Fruit fly (Drosophila melanogaster) whole organism, embryonic: Measurements from ENCODE around the gene Bmcp.

Experiments
- Antp ChIP-seq: fragments of 200-800 bp; sonication (Bioruptor generic); optimal IDR thresholded peaks from 3 replicates; lab custom pipeline; 2016; ENCODE audit warnings: missing biosample characterization, missing genetic modification characterization
- C15 ChIP-seq: fragments of 200-800 bp; sonication (Bioruptor generic); IDR thresholded peaks from 3 replicates; pipeline ENCODE4 v1.3.6; 2022; ENCODE audit warnings: missing biosample characterization, missing genetic modification characterization
- CG10209 ChIP-seq: fragments of 200-800 bp; sonication (Bioruptor generic); optimal IDR thresholded peaks from 3 replicates; lab custom pipeline; 2017; ENCODE audit warnings: missing biosample characterization, mild to moderate bottlenecking, missing genetic modification characterization, missing genetic modification reagents
- CG11398 ChIP-seq: fragments of 200-800 bp; sonication (Bioruptor generic); optimal IDR thresholded peaks from 2 replicates; lab custom pipeline; 2016; ENCODE audit warnings: missing biosample characterization, missing genetic modification characterization
- CG12942 ChIP-seq: fragments of 200-800 bp; sonication (Bioruptor generic); optimal IDR thresholded peaks from 3 replicates; lab custom pipeline; 2016; ENCODE audit warnings: missing biosample characterization, missing genetic modification characterization
- CG13775 ChIP-seq: fragments of 200-800 bp; sonication (Bioruptor generic); optimal IDR thresholded peaks from 3 replicates; lab custom pipeline; 2017; ENCODE audit warnings: missing biosample characterization, mild to moderate bottlenecking, missing genetic modification characterization
- CG15514 ChIP-seq: fragments of 200-800 bp; sonication (Bioruptor generic); optimal IDR thresholded peaks from 3 replicates; lab custom pipeline; 2017; ENCODE audit warnings: missing biosample characterization, missing genetic modification characterization, mild to moderate bottlenecking, moderate library complexity, missing genetic modification reagents
- CG15601 ChIP-seq: fragments of 200-800 bp; sonication (Bioruptor generic); optimal IDR thresholded peaks from 3 replicates; lab custom pipeline; 2019; ENCODE audit warnings: missing biosample characterization, mild to moderate bottlenecking, missing genetic modification characterization, moderate library complexity
- CG16779 ChIP-seq: fragments of 200-800 bp; sonication (Bioruptor generic); IDR thresholded peaks from 2 replicates; pipeline ENCODE4 v1.3.6; 2022; ENCODE audit warnings: missing biosample characterization, missing genetic modification characterization
- CG2120 ChIP-seq: fragments of 200-800 bp; sonication (Bioruptor generic); optimal IDR thresholded peaks from 3 replicates; lab custom pipeline; 2016; ENCODE audit warnings: missing biosample characterization, missing genetic modification characterization
- CG31224 ChIP-seq: fragments of 200-800 bp; sonication (Bioruptor generic); IDR thresholded peaks from 2 replicates; pipeline ENCODE4 v1.3.6; 2022; ENCODE audit warnings: missing biosample characterization, missing genetic modification characterization
- CG33557 ChIP-seq: fragments of 200-800 bp; sonication (Bioruptor generic); optimal IDR thresholded peaks from 2 replicates; lab custom pipeline; 2019; ENCODE audit warnings: missing biosample characterization, mild to moderate bottlenecking, missing genetic modification characterization, moderate library complexity
- CG34376 ChIP-seq: fragments of 200-800 bp; sonication (Bioruptor generic); optimal IDR thresholded peaks from 2 replicates; lab custom pipeline; 2018; ENCODE audit warnings: missing biosample characterization, mild to moderate bottlenecking, missing genetic modification characterization
- CG3726 ChIP-seq: fragments of 200-800 bp; sonication (Bioruptor generic); IDR thresholded peaks from 3 replicates; pipeline ENCODE4, ENCODE4 v1.3.6; 2022; ENCODE audit warnings: missing biosample characterization, missing genetic modification characterization
- CG4820 ChIP-seq: fragments of 200-800 bp; sonication (Bioruptor generic); optimal IDR thresholded peaks from 3 replicates; lab custom pipeline; 2016; ENCODE audit warnings: missing biosample characterization, missing genetic modification characterization
- CG6175 ChIP-seq: fragments of 200-800 bp; sonication (Bioruptor generic); IDR thresholded peaks from 3 replicates; pipeline ENCODE4 v1.3.6; 2022; ENCODE audit warnings: missing biosample characterization, missing genetic modification characterization
- CG6254 ChIP-seq: fragments of 200-800 bp; sonication (Bioruptor generic); optimal IDR thresholded peaks from 3 replicates; lab custom pipeline; 2017; ENCODE audit warnings: mild to moderate bottlenecking, missing biosample characterization, missing genetic modification reagents, missing genetic modification characterization
- CG6689 ChIP-seq: fragments of 200-800 bp; sonication (Bioruptor generic); IDR thresholded peaks from 2 replicates; pipeline ENCODE4 v1.3.6; 2022; ENCODE audit warnings: missing biosample characterization, missing genetic modification characterization
- CG7745 ChIP-seq: fragments of 200-800 bp; sonication (Bioruptor generic); optimal IDR thresholded peaks from 2 replicates; lab custom pipeline; 2018; ENCODE audit warnings: missing biosample characterization, mild to moderate bottlenecking, missing genetic modification characterization, moderate library complexity
- CG8089 ChIP-seq: fragments of 200-800 bp; sonication (Bioruptor generic); optimal IDR thresholded peaks from 3 replicates; lab custom pipeline; 2016; ENCODE audit warnings: missing biosample characterization, missing genetic modification characterization
- CG8924 ChIP-seq: fragments of 200-800 bp; optimal IDR thresholded peaks from 3 replicates; lab custom pipeline; 2019; ENCODE audit warnings: missing biosample characterization, mild to moderate bottlenecking, missing genetic modification characterization, moderate library complexity
- Dad ChIP-seq: fragments of 200-800 bp; sonication (Bioruptor generic); optimal IDR thresholded peaks from 3 replicates; lab custom pipeline; 2016; ENCODE audit warnings: missing biosample characterization, missing genetic modification characterization
- Deaf1 ChIP-seq: fragments of 200-800 bp; optimal IDR thresholded peaks from 3 replicates; lab custom pipeline; 2019; ENCODE audit warnings: missing biosample characterization, mild to moderate bottlenecking, missing genetic modification characterization, moderate library complexity
- Dip2 ChIP-seq: fragments of 200-800 bp; sonication (Bioruptor generic); IDR thresholded peaks from 2 replicates; pipeline ENCODE4 v1.3.6; 2022; ENCODE audit warnings: missing biosample characterization, missing genetic modification characterization
- Doc2 ChIP-seq: fragments of 200-800 bp; sonication (Bioruptor generic); IDR thresholded peaks from 2 replicates; pipeline ENCODE4 v1.3.6; 2022; ENCODE audit warnings: missing biosample characterization, missing genetic modification characterization
- Dp ChIP-seq: fragments of 200-800 bp; sonication (Bioruptor generic); optimal IDR thresholded peaks from 2 replicates; lab custom pipeline; 2018; ENCODE audit warnings: missing biosample characterization, mild to moderate bottlenecking, missing genetic modification characterization, moderate library complexity
- Elba2 ChIP-seq: fragments of 200-800 bp; sonication (Bioruptor generic); optimal IDR thresholded peaks from 3 replicates; lab custom pipeline; 2016; ENCODE audit warnings: missing biosample characterization, missing genetic modification characterization
- Gug ChIP-seq: fragments of 200-800 bp; sonication (Bioruptor generic); IDR thresholded peaks from 4 replicates; pipeline ENCODE4 v1.3.6; 2022; ENCODE audit warnings: missing biosample characterization, missing genetic modification characterization
- HHEX ChIP-seq: fragments of 200-800 bp; sonication (Bioruptor generic); optimal IDR thresholded peaks from 3 replicates; lab custom pipeline; 2017; ENCODE audit warnings: missing biosample characterization, mild to moderate bottlenecking, missing genetic modification characterization, missing genetic modification reagents
- HLH54F ChIP-seq: fragments of 200-800 bp; sonication (Bioruptor generic); optimal IDR thresholded peaks from 3 replicates; lab custom pipeline; 2016; ENCODE audit warnings: missing biosample characterization, missing genetic modification characterization
- HmgZ ChIP-seq: fragments of 200-800 bp; sonication (Bioruptor generic); optimal IDR thresholded peaks from 2 replicates; lab custom pipeline; 2018; ENCODE audit warnings: missing biosample characterization, mild to moderate bottlenecking, missing genetic modification characterization
- Hr3 ChIP-seq: fragments of 200-800 bp; sonication (Bioruptor generic); optimal IDR thresholded peaks from 3 replicates; lab custom pipeline; 2016; ENCODE audit warnings: missing biosample characterization, missing genetic modification characterization
- NK7.1 ChIP-seq: fragments of 200-800 bp; sonication (Bioruptor generic); optimal IDR thresholded peaks from 3 replicates; lab custom pipeline; 2016; ENCODE audit warnings: missing biosample characterization, missing genetic modification characterization
- Side ChIP-seq: fragments of 200-800 bp; sonication (Bioruptor generic); optimal IDR thresholded peaks from 2 replicates; lab custom pipeline; 2016; ENCODE audit warnings: missing biosample characterization, missing genetic modification characterization
- Spps ChIP-seq: fragments of 200-800 bp; sonication (Bioruptor generic); optimal IDR thresholded peaks from 2 replicates; lab custom pipeline; 2018; ENCODE audit warnings: missing biosample characterization, mild to moderate bottlenecking, missing genetic modification characterization
- Xrp1 ChIP-seq: fragments of 200-800 bp; sonication (Bioruptor generic); IDR thresholded peaks from 2 replicates; pipeline ENCODE4 v1.3.6; 2022; ENCODE audit warnings: missing biosample characterization, missing genetic modification characterization
- az2 ChIP-seq: fragments of 200-800 bp; sonication (Bioruptor generic); optimal IDR thresholded peaks from 3 replicates; lab custom pipeline; 2016; ENCODE audit warnings: missing biosample characterization, missing genetic modification characterization
- cad ChIP-seq: fragments of >200 bp; optimal IDR thresholded peaks from 2 replicates; lab custom pipeline; 2017; ENCODE audit warnings: missing biosample characterization, missing genetic modification characterization
- ems ChIP-seq: fragments of 200-800 bp; sonication (Bioruptor generic); optimal IDR thresholded peaks from 3 replicates; lab custom pipeline; 2016; ENCODE audit warnings: missing biosample characterization, missing genetic modification characterization
- eyg ChIP-seq: fragments of 200-800 bp; sonication (Bioruptor generic); optimal IDR thresholded peaks from 3 replicates; lab custom pipeline; 2016; ENCODE audit warnings: missing biosample characterization, missing genetic modification characterization
- fd102C ChIP-seq: fragments of 200-800 bp; sonication (Bioruptor generic); optimal IDR thresholded peaks from 2 replicates; lab custom pipeline; 2018; ENCODE audit warnings: missing biosample characterization, mild to moderate bottlenecking, missing genetic modification characterization, moderate library complexity
- h ChIP-seq: fragments of >200 bp; optimal IDR thresholded peaks from 2 replicates; lab custom pipeline; 2017
- ken ChIP-seq: fragments of 200-800 bp; sonication (Bioruptor generic); IDR thresholded peaks from 3 replicates; pipeline ENCODE4 v1.3.6; 2022; ENCODE audit warnings: missing biosample characterization, missing genetic modification characterization
- oc ChIP-seq: fragments of 200-800 bp; sonication (Bioruptor generic); optimal IDR thresholded peaks from 2 replicates; lab custom pipeline; 2018; ENCODE audit warnings: missing biosample characterization, mild to moderate bottlenecking, missing genetic modification characterization, moderate library complexity
- pfk ChIP-seq: fragments of 200-800 bp; sonication (Bioruptor generic); optimal IDR thresholded peaks from 2 replicates; lab custom pipeline; 2018; ENCODE audit warnings: missing biosample characterization, mild to moderate bottlenecking, missing genetic modification characterization, moderate library complexity
- psq ChIP-seq: fragments of 200-800 bp; sonication (Bioruptor generic); optimal IDR thresholded peaks from 2 replicates; lab custom pipeline; 2017; ENCODE audit warnings: missing biosample characterization, missing genetic modification characterization
- so ChIP-seq: fragments of 200-800 bp; sonication (Bioruptor generic); IDR thresholded peaks from 3 replicates; pipeline ENCODE4 v1.3.6; 2022; ENCODE audit warnings: missing biosample characterization, missing genetic modification characterization
- trem ChIP-seq: fragments of 200-800 bp; optimal IDR thresholded peaks from 3 replicates; lab custom pipeline; 2019; ENCODE audit warnings: missing biosample characterization, mild to moderate bottlenecking, missing genetic modification characterization, moderate library complexity
- tup ChIP-seq: fragments of 200-800 bp; sonication (Bioruptor generic); optimal IDR thresholded peaks from 2 replicates; lab custom pipeline; 2016; ENCODE audit warnings: missing biosample characterization, mild to moderate bottlenecking, missing genetic modification characterization, moderate library complexity
- twi ChIP-seq: fragments of 200-800 bp; optimal IDR thresholded peaks from 2 replicates; lab custom pipeline; 2019; ENCODE audit warnings: missing biosample characterization, mild to moderate bottlenecking, missing genetic modification characterization, moderate library complexity

The Bmcp gene

DNA sequence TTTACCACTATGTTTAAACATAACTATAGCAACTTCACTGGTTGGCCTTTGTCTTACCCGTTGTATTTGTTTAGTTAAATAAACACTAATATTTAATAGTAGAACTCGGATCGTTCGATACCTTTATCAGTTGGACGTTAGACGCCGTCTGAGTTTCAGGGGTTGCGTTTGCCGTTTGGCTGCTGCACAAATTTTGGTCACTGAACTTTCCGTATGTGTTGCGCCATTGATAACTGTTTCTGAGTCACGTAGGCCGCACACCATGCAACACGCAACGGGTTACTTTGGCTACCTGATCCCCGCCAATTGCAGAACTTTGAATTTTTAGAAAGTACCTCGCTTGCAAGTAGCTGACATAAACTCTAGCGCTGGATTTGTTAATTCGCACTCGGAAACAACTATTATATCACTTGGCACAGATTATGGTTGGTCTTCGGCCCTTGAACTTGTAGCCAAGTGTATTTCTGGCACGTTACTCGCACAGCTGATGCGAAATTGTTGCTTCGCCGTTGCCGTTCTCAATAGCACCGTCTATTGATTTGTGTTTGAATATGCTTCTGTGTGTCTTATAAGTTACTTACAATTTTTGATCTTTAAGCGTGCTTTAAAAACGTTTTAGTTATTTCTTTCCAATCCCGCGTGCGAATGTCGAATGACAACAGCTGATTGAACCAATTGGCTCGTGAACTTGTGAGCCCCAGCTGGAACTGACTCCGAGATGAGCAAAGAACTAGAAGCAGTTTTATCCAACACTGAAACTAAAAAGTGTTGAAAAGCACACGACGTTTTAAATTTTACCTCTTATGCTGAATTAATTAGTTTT, 24.2 kb upstream of the Bmcp start, which contains the start of gene Dph1 (continued):
- TF ChIP-seq CG6175: peak; percentile 67; the same call in 2 of the 3 replicates
- TF ChIP-seq CG11398: peak; percentile 72
- peak; percentile 77 for TF ChIP-seq CG34376 (GFP tag; lab: Kevin White, UChicago)
- peak; percentile 72 for TF ChIP-seq HHEX (GFP tag; lab: Kevin White, UChicago)
- peak; percentile 71 for TF ChIP-seq HmgZ (tag; lab: Kevin White, UChicago)
- no peak for TF ChIP-seq h (lab: Kevin White, UChicago)
- peak; percentile 43 for TF ChIP-seq twi
- TF ChIP-seq CG6254: peak; percentile 65
- TF ChIP-seq ems (GFP tag; lab: Kevin White, UChicago): peak; percentile 79
- TF ChIP-seq Elba2 (GFP tag; lab: Kevin White, UChicago): peak; percentile 92
- TF ChIP-seq Dip2 (GFP tag; lab: Robert Waterston, UW): no peak
- peak; percentile 49 for TF ChIP-seq Deaf1 (tag; lab: Kevin White, UChicago)
- TF ChIP-seq Spps (tag; lab: Kevin White, UChicago): peak; percentile 28
- TF ChIP-seq cad: no peak
- TF ChIP-seq Antp: peak; percentile 89
- TF ChIP-seq CG2120: peak; percentile 85
- peak; percentile 65 for TF ChIP-seq CG15601
- TF ChIP-seq HLH54F (GFP tag; lab: Kevin White, UChicago): peak; percentile 74
- peak; percentile 82; the same call in 1 of the 2 replicates for TF ChIP-seq CG31224
- peak; percentile 65 for TF ChIP-seq Hr3
- TF ChIP-seq CG15514 (GFP tag; lab: Kevin White, UChicago): peak; percentile 100
- TF ChIP-seq CG4820 (GFP tag; lab: Kevin White, UChicago): peak; percentile 78
- TF ChIP-seq CG3726 (GFP tag; lab: Robert Waterston, UW): 0 out of 3 replicates have a peak, but pooled peaks have one; percentile 81
- peak; percentile 86 for TF ChIP-seq Dp (GFP tag; lab: Kevin White, UChicago)
- TF ChIP-seq NK7.1 (GFP tag; lab: Kevin White, UChicago): peak; percentile 78
- TF ChIP-seq CG12942 (GFP tag; lab: Kevin White, UChicago): peak; percentile 58
- TF ChIP-seq Dad (GFP tag; lab: Kevin White, UChicago): peak; percentile 66
- TF ChIP-seq CG13775 (GFP tag; lab: Kevin White, UChicago): peak; percentile 78
- TF ChIP-seq Xrp1 (GFP tag; lab: Robert Waterston, UW): peak; percentile 91
- TF ChIP-seq CG6689 (GFP tag; lab: Robert Waterston, UW): peak; percentile 82; the same call in 1 of the 2 replicates
- TF ChIP-seq tup (GFP tag; lab: Kevin White, UChicago): peak; percentile 47
- TF ChIP-seq CG8089: peak; percentile 76
- peak; percentile 89 for TF ChIP-seq so (GFP tag; lab: Robert Waterston, UW)
- no peak for TF ChIP-seq psq (GFP tag; lab: Kevin White, UChicago)
- TF ChIP-seq pfk (GFP tag; lab: Kevin White, UChicago): peak; percentile 55
- peak; percentile 81; the same call in 2 of the 3 replicates for TF ChIP-seq C15 (GFP tag; lab: Robert Waterston, UW)
- peak; percentile 59 for TF ChIP-seq trem (tag; lab: Kevin White, UChicago)
- peak; percentile 86 for TF ChIP-seq Gug (GFP tag; lab: Robert Waterston, UW)
- peak; percentile 75 for TF ChIP-seq CG33557 (GFP tag; lab: Kevin White, UChicago)
- TF ChIP-seq ken (GFP tag; lab: Robert Waterston, UW): peak; percentile 89
- TF ChIP-seq Side (GFP tag; lab: Kevin White, UChicago): peak; percentile 87
- TF ChIP-seq fd102C (GFP tag; lab: Kevin White, UChicago): no peak
- peak; percentile 79 for TF ChIP-seq CG10209
- TF ChIP-seq CG8924: peak; percentile 86
- TF ChIP-seq Doc2 (GFP tag; lab: Robert Waterston, UW): no peak
- TF ChIP-seq CG7745: peak; percentile 34
- TF ChIP-seq eyg (GFP tag; lab: Kevin White, UChicago): peak; percentile 80
- peak; percentile 68 for TF ChIP-seq CG16779 (GFP tag; lab: Robert Waterston, UW)
- TF ChIP-seq oc (tag; lab: Kevin White, UChicago): peak; percentile 91
- peak; percentile 83 for TF ChIP-seq az2 (GFP tag; lab: Kevin White, UChicago)
